Fruit fly (Drosophila melanogaster): ENCODE results near the gene TTLL5.
"Not testable (repeated sequence)": the region's sequence is repeated elsewhere in the genome, so short reads cannot be mapped to it uniquely, and the experiment has no call there.

TTLL5 gene

DNA sequence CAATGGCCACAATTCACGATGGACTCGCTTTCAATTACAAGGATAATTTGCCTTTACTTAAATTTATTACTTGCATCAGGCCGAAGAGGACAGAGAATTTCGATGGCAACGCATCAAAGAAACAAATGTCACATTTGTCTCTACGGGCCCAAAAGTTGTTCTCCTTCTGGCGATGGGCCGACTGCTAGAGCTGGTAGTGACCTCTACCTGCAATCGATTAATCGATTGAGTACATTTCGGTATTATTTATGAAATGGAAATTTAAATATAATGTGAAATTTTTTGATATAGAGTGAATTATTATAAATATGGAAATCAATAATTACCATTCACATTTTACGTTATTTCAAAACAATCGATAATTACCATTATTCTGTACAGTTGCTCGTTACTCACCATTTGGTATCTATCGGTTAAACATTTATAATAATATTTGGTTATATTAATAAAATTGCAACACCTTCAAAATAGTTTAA lies at the start of gene TTLL5, which contains the start of gene CG31510:
Gene TTLL5 (minus strand): TSS at position 185 of the 476 bp plus-strand sequence.
Gene CG31510 (minus strand): TSS at position 185 of the 476 bp plus-strand sequence.
- TF ChIP-seq psq (optimal IDR thresholded peaks at IDR 0.05), result no peak
- no peak for TF ChIP-seq EcR (GFP tag; optimal IDR thresholded peaks at IDR 0.05)
- no peak for TF ChIP-seq pan (optimal IDR thresholded peaks at IDR 0.05)
- TF ChIP-seq CG8478 (optimal IDR thresholded peaks at IDR 0.05), result no peak
- no peak for TF ChIP-seq usp (GFP tag; optimal IDR thresholded peaks at IDR 0.05)
- TF ChIP-seq Dll (optimal IDR thresholded peaks at IDR 0.05), result no peak

dm6 chr3R:25172353-25172752 lies 49.6 kb upstream of the TTLL5 start:
- TF ChIP-seq psq (optimal IDR thresholded peaks at IDR 0.05) (no peak), Dll (optimal IDR thresholded peaks at IDR 0.05) (no peak), CG8478 (optimal IDR thresholded peaks at IDR 0.05) (no peak), pan (optimal IDR thresholded peaks at IDR 0.05) (no peak), EcR (GFP tag; optimal IDR thresholded peaks at IDR 0.05) (no peak), usp (GFP tag; optimal IDR thresholded peaks at IDR 0.05) (no peak)

dm6 chr3R:25168259-25168972 lies 45.7 kb upstream of the TTLL5 start:
- TF ChIP-seq pan (optimal IDR thresholded peaks at IDR 0.05) (no peak), usp (GFP tag; optimal IDR thresholded peaks at IDR 0.05) (no peak), Dll (optimal IDR thresholded peaks at IDR 0.05) (no peak), EcR (GFP tag; optimal IDR thresholded peaks at IDR 0.05) (no peak), CG8478 (optimal IDR thresholded peaks at IDR 0.05) (no peak), psq (optimal IDR thresholded peaks at IDR 0.05) (no peak)

dm6 chr3R:25167407-25168191 lies 44.9 kb upstream of the TTLL5 start:
- no peak for TF ChIP-seq usp (GFP tag; optimal IDR thresholded peaks at IDR 0.05)
- TF ChIP-seq EcR (GFP tag; optimal IDR thresholded peaks at IDR 0.05), result no peak
- no peak for TF ChIP-seq CG8478 (optimal IDR thresholded peaks at IDR 0.05)
- no peak for TF ChIP-seq pan (optimal IDR thresholded peaks at IDR 0.05)
- TF ChIP-seq Dll (optimal IDR thresholded peaks at IDR 0.05), result no peak
- no peak for TF ChIP-seq psq (optimal IDR thresholded peaks at IDR 0.05)

DNA sequence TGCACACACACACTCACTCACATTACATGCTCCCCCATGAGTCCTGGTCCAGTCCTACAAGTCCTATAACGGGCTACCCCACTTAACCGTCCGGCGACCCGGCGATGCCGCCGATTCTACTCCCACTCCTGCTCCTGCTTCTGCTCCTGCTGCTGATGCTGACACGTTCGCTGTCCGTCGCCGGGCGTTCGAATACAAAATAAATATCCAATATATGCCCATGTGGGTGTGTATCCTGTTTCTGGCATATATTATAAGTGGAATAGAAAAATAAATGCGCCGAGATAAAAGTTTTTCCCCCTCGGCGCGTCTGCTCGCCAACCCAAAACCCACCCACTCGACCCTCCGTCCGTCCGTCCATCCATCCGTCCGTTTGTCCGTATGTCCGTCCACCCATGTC lies 44.1 kb upstream of the TTLL5 start:
- TF ChIP-seq Dll (optimal IDR thresholded peaks at IDR 0.05), result no peak
- TF ChIP-seq psq (optimal IDR thresholded peaks at IDR 0.05), result no peak
- TF ChIP-seq usp (GFP tag; optimal IDR thresholded peaks at IDR 0.05), result no peak
- TF ChIP-seq EcR (GFP tag; optimal IDR thresholded peaks at IDR 0.05), result no peak
- no peak for TF ChIP-seq pan (optimal IDR thresholded peaks at IDR 0.05)
- TF ChIP-seq CG8478 (optimal IDR thresholded peaks at IDR 0.05), result no peak

dm6 chr3R:25161520-25161919 lies 38.8 kb upstream of the TTLL5 start:
- TF ChIP-seq usp (GFP tag; optimal IDR thresholded peaks at IDR 0.05) (no peak), psq (optimal IDR thresholded peaks at IDR 0.05) (no peak), CG8478 (optimal IDR thresholded peaks at IDR 0.05) (no peak), Dll (optimal IDR thresholded peaks at IDR 0.05) (no peak), EcR (GFP tag; optimal IDR thresholded peaks at IDR 0.05) (no peak), pan (optimal IDR thresholded peaks at IDR 0.05) (no peak)

DNA sequence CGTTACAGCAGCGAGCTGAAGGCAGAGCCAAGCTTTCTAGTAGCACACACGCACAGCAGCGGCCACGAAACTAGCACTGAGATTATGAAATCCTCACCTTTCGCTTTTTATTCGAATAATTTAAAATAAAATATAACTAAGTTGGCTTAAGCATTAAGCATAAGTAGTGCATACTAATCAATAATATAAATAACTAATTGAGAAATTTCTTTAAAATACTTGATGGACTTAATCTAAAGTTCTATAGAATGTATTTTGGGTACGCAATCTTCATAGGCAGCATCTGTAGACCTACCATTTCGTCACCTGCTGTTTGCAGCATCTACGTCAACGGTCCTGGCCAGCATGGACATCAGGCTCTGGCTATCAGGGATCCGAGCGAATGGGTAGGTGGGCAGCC lies 29.6 kb upstream of the TTLL5 start:
- TF ChIP-seq CG8478 (optimal IDR thresholded peaks at IDR 0.05), result no peak
- no peak for TF ChIP-seq psq (optimal IDR thresholded peaks at IDR 0.05)
- no peak for TF ChIP-seq pan (optimal IDR thresholded peaks at IDR 0.05)
- TF ChIP-seq usp (GFP tag; optimal IDR thresholded peaks at IDR 0.05), result no peak
- TF ChIP-seq Dll (optimal IDR thresholded peaks at IDR 0.05), result no peak
- TF ChIP-seq EcR (GFP tag; optimal IDR thresholded peaks at IDR 0.05), result no peak

dm6 chr3R:25137565-25138367 lies 15.0 kb upstream of the TTLL5 start, which contains the start of gene danr:
Gene danr, plus strand, starts transcription at chr3R:25138072.
- TF ChIP-seq pan (optimal IDR thresholded peaks at IDR 0.05) (no peak), Dll (optimal IDR thresholded peaks at IDR 0.05) (peak; percentile 76)

dm6 chr3R:25131042-25131441 lies 8.3 kb upstream of the TTLL5 start, which contains the start of gene Bili:
Gene Bili, plus strand, starts transcription at chr3R:25131306.
- TF ChIP-seq EcR (GFP tag; optimal IDR thresholded peaks at IDR 0.05); Dll (optimal IDR thresholded peaks at IDR 0.05); pan (optimal IDR thresholded peaks at IDR 0.05): not testable (repeated sequence)

DNA sequence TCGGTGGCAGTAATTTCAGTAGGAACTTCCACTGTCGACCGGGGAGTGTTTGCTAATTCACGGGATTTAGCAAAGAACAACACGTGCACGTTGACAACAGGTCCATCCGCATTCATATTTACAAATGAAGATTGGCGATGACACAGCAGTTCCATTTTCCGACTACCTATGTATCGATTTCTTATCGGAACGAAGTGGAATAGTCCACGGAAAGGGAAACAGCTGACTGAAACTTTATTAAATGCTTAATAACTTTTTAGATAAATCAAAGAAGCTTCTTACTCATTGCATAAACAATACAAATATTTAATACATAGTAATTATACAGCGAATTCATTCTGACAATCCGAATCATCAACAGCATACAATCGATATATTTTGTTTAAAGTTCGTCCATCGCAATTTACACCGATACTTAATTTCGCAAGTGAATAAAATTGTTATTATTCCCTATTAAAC lies 4.5 kb upstream of the TTLL5 start, which contains the start of the genes Mocs2A, Mocs2B and Clbn:
Gene Mocs2A (minus strand): TSS at position 129 of the 459 bp plus-strand sequence.
Gene Mocs2B (minus strand): TSS at position 129 of the 459 bp plus-strand sequence.
Gene Clbn (plus strand): TSS at position 272 of the 459 bp plus-strand sequence.
- TF ChIP-seq CG8478 (optimal IDR thresholded peaks at IDR 0.05) (no peak), EcR (GFP tag; optimal IDR thresholded peaks at IDR 0.05) (no peak), pan (optimal IDR thresholded peaks at IDR 0.05) (no peak), usp (GFP tag; optimal IDR thresholded peaks at IDR 0.05) (no peak), Dll (optimal IDR thresholded peaks at IDR 0.05) (no peak), psq (optimal IDR thresholded peaks at IDR 0.05) (no peak)

dm6 chr3R:25126823-25127222 lies 4.1 kb upstream of the TTLL5 start:
- TF ChIP-seq EcR (GFP tag; optimal IDR thresholded peaks at IDR 0.05), result no peak
- no peak for TF ChIP-seq pan (optimal IDR thresholded peaks at IDR 0.05)
- TF ChIP-seq Dll (optimal IDR thresholded peaks at IDR 0.05), result no peak
- TF ChIP-seq CG8478 (optimal IDR thresholded peaks at IDR 0.05), result no peak
